Worm (Caenorhabditis elegans) whole organism, L2 larva: ENCODE results near the gene vps-45.
A peak's percentile ranks its signal among the peaks of the same experiment; 100 is the strongest.

Experiments
- C34F6.9 ChIP-seq: fragments of 150-350 bp; optimal IDR thresholded peaks from 2 replicates; lab custom pipeline; 2014; ENCODE audit warnings: missing biosample characterization, missing genetic modification characterization
- R02D3.7 ChIP-seq: fragments of 150-350 bp; optimal IDR thresholded peaks from 2 replicates; lab custom pipeline; 2014; ENCODE audit warnings: missing biosample characterization, missing genetic modification characterization
- Y55F3AM.14 ChIP-seq: fragments of 200-800 bp; sonication (Bioruptor generic); optimal IDR thresholded peaks from 2 replicates; lab custom pipeline; 2018; ENCODE audit warnings: mild to moderate bottlenecking, missing genetic modification characterization, missing compliant biosample characterization
- ZK546.5 ChIP-seq: sonication (generic microtip); optimal IDR thresholded peaks from 2 replicates; lab custom pipeline; 2017; ENCODE audit warnings: missing biosample characterization, missing genetic modification characterization
- aly-2 ChIP-seq: fragments of 150-350 bp; optimal IDR thresholded peaks from 2 replicates; lab custom pipeline; 2014; ENCODE audit warnings: missing biosample characterization, missing genetic modification characterization
- ama-1 ChIP-seq: fragments of 150-350 bp; optimal IDR thresholded peaks from 2 replicates; lab custom pipeline; 2018; ENCODE audit warnings: inconsistent platforms
- blmp-1 ChIP-seq: sonication (generic microtip); optimal IDR thresholded peaks from 2 replicates; lab custom pipeline; 2017; ENCODE audit warnings: missing genetic modification characterization, mild to moderate bottlenecking, missing compliant biosample characterization, antibody characterized with exemption, moderate library complexity; ENCODE audit not compliant: insufficient read depth
- ceh-16 ChIP-seq: fragments of 150-350 bp; optimal IDR thresholded peaks from 2 replicates; lab custom pipeline; 2014; ENCODE audit warnings: missing biosample characterization, missing genetic modification characterization
- crh-2 ChIP-seq: sonication (generic microtip); optimal IDR thresholded peaks from 2 replicates; lab custom pipeline; 2017; ENCODE audit warnings: missing biosample characterization, missing genetic modification characterization
- dmd-4 ChIP-seq: sonication (generic microtip); optimal IDR thresholded peaks from 2 replicates; lab custom pipeline; 2017; ENCODE audit warnings: missing biosample characterization, missing genetic modification characterization
- fos-1 ChIP-seq: fragments of 150-350 bp; optimal IDR thresholded peaks from 2 replicates; lab custom pipeline; 2014; ENCODE audit warnings: missing biosample characterization, missing genetic modification characterization
- lin-11 ChIP-seq: fragments of 150-350 bp; sonication (generic microtip); optimal IDR thresholded peaks from 2 replicates; lab custom pipeline; 2014; ENCODE audit warnings: missing biosample characterization, missing genetic modification characterization, inconsistent platforms, mixed read lengths
- lin-13 ChIP-seq: fragments of 150-350 bp; optimal IDR thresholded peaks from 2 replicates; lab custom pipeline; 2014; ENCODE audit warnings: missing biosample characterization, missing genetic modification reagents, missing genetic modification characterization
- lin-39 ChIP-seq: fragments of 150-350 bp; optimal IDR thresholded peaks from 2 replicates; lab custom pipeline; 2014; ENCODE audit warnings: missing biosample characterization, missing genetic modification reagents, missing genetic modification characterization
- lsy-2 ChIP-seq, 2 experiments: fragments of 150-350 bp in 1 of 2; sonication (generic microtip) in 1 of 2; optimal IDR thresholded peaks; 2 replicates each; lab custom pipeline; 2014 to 2017; ENCODE audit warnings: missing biosample characterization in 2 of 2, missing genetic modification characterization in 2 of 2
- mbf-1 ChIP-seq: sonication (generic microtip); optimal IDR thresholded peaks from 2 replicates; lab custom pipeline; 2017; ENCODE audit warnings: missing biosample characterization, missing genetic modification characterization
- nhr-10 ChIP-seq: sonication (generic microtip); optimal IDR thresholded peaks from 2 replicates; lab custom pipeline; 2017; ENCODE audit warnings: missing biosample characterization, missing genetic modification characterization
- nhr-11 ChIP-seq: fragments of 150-350 bp; optimal IDR thresholded peaks from 2 replicates; lab custom pipeline; 2014; ENCODE audit warnings: missing biosample characterization, missing genetic modification characterization
- nhr-129 ChIP-seq: fragments of 150-350 bp; optimal IDR thresholded peaks from 2 replicates; lab custom pipeline; 2014; ENCODE audit warnings: missing biosample characterization, missing genetic modification characterization
- nhr-21 ChIP-seq: fragments of 150-350 bp; optimal IDR thresholded peaks from 2 replicates; lab custom pipeline; 2014; ENCODE audit warnings: missing biosample characterization, missing genetic modification characterization
- nhr-23 ChIP-seq: fragments of 150-350 bp; optimal IDR thresholded peaks from 2 replicates; lab custom pipeline; 2014; ENCODE audit warnings: missing biosample characterization, missing genetic modification reagents, missing genetic modification characterization
- nhr-237 ChIP-seq: fragments of 150-350 bp; optimal IDR thresholded peaks from 2 replicates; lab custom pipeline; 2014; ENCODE audit warnings: missing biosample characterization, missing genetic modification characterization
- nhr-25 ChIP-seq: fragments of 150-350 bp; sonication (generic microtip); optimal IDR thresholded peaks from 3 replicates; lab custom pipeline; 2014; ENCODE audit warnings: missing biosample characterization, missing genetic modification characterization
- nhr-6 ChIP-seq: fragments of 150-350 bp; optimal IDR thresholded peaks from 2 replicates; lab custom pipeline; 2014; ENCODE audit warnings: missing biosample characterization, missing genetic modification characterization
- nhr-77 ChIP-seq: fragments of 150-350 bp; optimal IDR thresholded peaks from 2 replicates; lab custom pipeline; 2014; ENCODE audit warnings: missing biosample characterization, missing genetic modification characterization
- sem-4 ChIP-seq: fragments of 150-350 bp; optimal IDR thresholded peaks from 2 replicates; lab custom pipeline; 2014; ENCODE audit warnings: missing biosample characterization, missing genetic modification reagents, missing genetic modification characterization
- skn-1 ChIP-seq: sonication (generic microtip); optimal IDR thresholded peaks from 2 replicates; lab custom pipeline; 2017; ENCODE audit warnings: missing biosample characterization, missing genetic modification characterization
- sma-3 ChIP-seq: sonication (generic microtip); optimal IDR thresholded peaks from 2 replicates; lab custom pipeline; 2016; ENCODE audit warnings: missing genetic modification reagents, missing genetic modification characterization, missing compliant biosample characterization
- sma-9 ChIP-seq, 2 experiments: fragments of 150-350 bp in 1 of 2; sonication (generic microtip) in 1 of 2; optimal IDR thresholded peaks; 2 replicates each; lab custom pipeline; 2014 to 2016; ENCODE audit warnings: missing genetic modification characterization in 2 of 2, mild to moderate bottlenecking in 1 of 2, missing biosample characterization in 1 of 2, missing compliant biosample characterization in 1 of 2, missing genetic modification reagents in 1 of 2, moderate library complexity in 1 of 2
- snpc-4 ChIP-seq: fragments of 150-350 bp; optimal IDR thresholded peaks from 2 replicates; lab custom pipeline; 2014; ENCODE audit warnings: missing biosample characterization, missing genetic modification characterization
- unc-39 ChIP-seq: fragments of 150-350 bp; optimal IDR thresholded peaks from 2 replicates; lab custom pipeline; 2014; ENCODE audit warnings: missing biosample characterization, missing genetic modification characterization
- unc-55 ChIP-seq: fragments of 150-350 bp; sonication (generic microtip); optimal IDR thresholded peaks from 3 replicates; lab custom pipeline; 2014; ENCODE audit warnings: missing biosample characterization, missing genetic modification reagents, missing genetic modification characterization
- zag-1 ChIP-seq: fragments of 150-350 bp; optimal IDR thresholded peaks from 2 replicates; lab custom pipeline; 2014; ENCODE audit warnings: missing biosample characterization, missing genetic modification characterization
- ztf-1 ChIP-seq: fragments of 200-800 bp; sonication (Bioruptor generic); conservative IDR thresholded peaks from 2 replicates; pipeline ENCODE4 v1.3.6; 2022; ENCODE audit warnings: missing genetic modification characterization, missing compliant biosample characterization
- ztf-11 ChIP-seq: sonication (generic microtip); optimal IDR thresholded peaks from 2 replicates; lab custom pipeline; 2017; ENCODE audit warnings: missing biosample characterization, missing genetic modification characterization

vps-45 gene

ce11 chrX:977958-978686, 3.5 kb upstream of the vps-45 start, which contains the start of gene abhd-3.2 (continued):
- TF ChIP-seq nhr-25 (tag; lab: Kevin White, UChicago), result no peak
- TF ChIP-seq ZK546.5 (tag; lab: Kevin White, UChicago), result no peak
- TF ChIP-seq ztf-1 (GFP tag; lab: Robert Waterston, UW), result no peak
- TF ChIP-seq nhr-10, result no peak
- TF ChIP-seq nhr-77, result no peak
- TF ChIP-seq nhr-237 (tag; lab: Kevin White, UChicago), result no peak
- peak; percentile 56 for TF ChIP-seq blmp-1 (tag; lab: Kevin White, UChicago)
- no peak for TF ChIP-seq nhr-11 (tag; lab: Kevin White, UChicago)
- peak; percentile 51 for TF ChIP-seq sma-3 (GFP tag; lab: Kevin White, UChicago)
- TF ChIP-seq unc-39 (tag; lab: Kevin White, UChicago), result no peak
- peak; percentile 17 for TF ChIP-seq nhr-21 (tag; lab: Kevin White, UChicago)
- TF ChIP-seq lin-39, result no peak
- TF ChIP-seq C34F6.9 (tag; lab: Kevin White, UChicago), result no peak
- no peak for TF ChIP-seq sem-4 (tag; lab: Kevin White, UChicago)
- no peak for TF ChIP-seq mbf-1 (tag; lab: Kevin White, UChicago)
- no peak for TF ChIP-seq ama-1
- no peak for TF ChIP-seq nhr-23 (tag; lab: Kevin White, UChicago)
- peak; percentile 75 for TF ChIP-seq crh-2
- TF ChIP-seq lsy-2 (tag; optimal IDR thresholded peaks at IDR 0.05; lab: Kevin White, UChicago), result no peak

ce11 chrX:975236-975535, 538 bp upstream of the vps-45 start:
- no peak for TF ChIP-seq zag-1 (tag; lab: Kevin White, UChicago)
- TF ChIP-seq Y55F3AM.14, result no peak
- no peak for TF ChIP-seq lin-13 (GFP tag; lab: Kevin White, UChicago)
- no peak for TF ChIP-seq fos-1
- TF ChIP-seq nhr-77, result no peak
- no peak for TF ChIP-seq R02D3.7 (tag; lab: Kevin White, UChicago)
- TF ChIP-seq sma-9 (GFP tag; optimal IDR thresholded peaks at IDR 0.05; lab: Kevin White, UChicago), result no peak
- no peak for TF ChIP-seq sma-9 (tag; optimal IDR thresholded peaks at IDR 0.05; lab: Kevin White, UChicago)
- TF ChIP-seq lsy-2 (tag; optimal IDR thresholded peaks at IDR 0.05; lab: Kevin White, UChicago), result no peak
- no peak for TF ChIP-seq skn-1 (tag; lab: Kevin White, UChicago)

DNA sequence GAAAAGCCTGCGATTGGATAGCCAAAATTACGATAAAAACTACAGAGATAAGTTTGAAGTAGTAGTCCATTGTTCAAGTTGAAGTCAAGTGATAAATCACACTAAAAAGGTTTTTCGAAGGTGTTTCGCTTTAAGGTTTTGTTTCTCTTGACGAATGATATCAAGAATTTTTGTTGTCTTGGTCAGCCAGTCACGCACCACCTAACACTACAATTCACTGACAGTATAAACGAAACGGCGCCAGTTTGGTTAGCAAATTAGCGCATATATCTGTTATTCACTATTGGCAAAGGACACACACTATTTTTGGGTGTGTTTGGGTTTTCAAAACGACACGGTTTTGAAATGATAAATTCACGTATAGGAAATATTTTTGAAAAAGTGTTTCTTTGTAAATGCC, 4.6 kb downstream of the vps-45 start, which contains the start of gene C44C1.6:
TSS of gene C44C1.6 (minus strand) at position 199 of the 400 bp plus-strand sequence.
- peak; percentile 31 for TF ChIP-seq nhr-129 (tag; lab: Kevin White, UChicago)
- no peak for TF ChIP-seq ceh-16 (tag; lab: Kevin White, UChicago)
- TF ChIP-seq sma-3 (GFP tag; lab: Kevin White, UChicago), result peak; percentile 42

ce11 chrX:963171-963570, 11.5 kb downstream of the vps-45 start, which contains the start of gene ncs-1:
TSS of gene ncs-1 (minus strand) at chrX:963271.
- TF ChIP-seq C34F6.9 (tag; lab: Kevin White, UChicago) (no peak), snpc-4 (tag; lab: Kevin White, UChicago) (no peak), lin-11 (no peak), aly-2 (tag; lab: Kevin White, UChicago) (no peak), nhr-6 (no peak), crh-2 (no peak), nhr-237 (tag; lab: Kevin White, UChicago) (no peak), fos-1 (no peak), ama-1 (no peak), dmd-4 (tag; lab: Kevin White, UChicago) (no peak), unc-55 (GFP tag; lab: Kevin White, UChicago) (no peak), ztf-11 (tag; lab: Kevin White, UChicago) (no peak), Y55F3AM.14 (no peak), zag-1 (tag; lab: Kevin White, UChicago) (no peak), nhr-23 (tag; lab: Kevin White, UChicago) (no peak)
